Fruit fly (Drosophila melanogaster): ENCODE measurements around the gene Pxt.

DNA sequence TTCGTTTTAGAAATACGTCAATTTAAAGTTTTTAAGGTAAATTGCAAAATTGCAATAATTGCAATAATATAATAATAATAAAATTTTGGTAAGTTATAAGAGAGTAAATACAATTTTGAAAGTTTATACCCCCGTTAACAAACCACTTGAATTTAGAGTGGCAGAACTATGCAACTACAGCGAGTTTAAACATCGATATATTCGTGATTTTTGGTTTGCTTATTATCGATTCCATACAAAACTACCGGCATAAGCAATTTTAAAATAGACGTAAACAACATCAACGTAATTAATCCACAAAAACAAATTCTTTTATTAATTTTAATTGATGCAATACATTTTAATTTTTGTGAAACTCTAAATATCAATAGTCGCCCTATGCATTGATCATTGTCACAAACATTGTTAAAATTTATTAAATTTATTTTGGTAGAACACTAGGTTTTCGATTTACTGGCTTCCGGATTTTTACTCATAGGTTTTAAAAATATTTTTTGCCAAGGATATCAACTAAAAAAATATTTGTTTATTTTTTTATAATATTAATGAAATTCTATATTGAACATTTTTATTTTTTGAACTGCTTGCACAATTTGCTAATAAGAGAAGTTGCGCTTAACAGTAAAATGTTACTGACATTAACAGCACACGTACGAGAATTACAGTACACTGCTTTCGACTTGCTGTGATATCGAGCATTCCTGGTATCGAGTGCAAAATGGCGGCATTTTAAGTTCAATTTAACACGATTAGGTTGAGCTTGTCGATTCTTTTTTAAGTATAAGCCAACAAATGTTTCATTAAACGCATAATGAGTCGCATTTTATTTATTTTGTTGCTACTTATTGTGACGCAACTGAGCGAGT lies at the start of gene Pxt:
- TF ChIP-seq CG8478 (optimal IDR thresholded peaks at IDR 0.05) (no peak), CTCF (optimal IDR thresholded peaks at IDR 0.05) (peak in 1 of 2 experiments; percentile 30)
